Fruit fly (Drosophila melanogaster) whole organism, adult: ENCODE measurements around the gene Wnt4.

ENCODE experiments used
- CG11617 ChIP-seq: fragments of 200-800 bp; sonication (Bioruptor generic); optimal IDR thresholded peaks from 2 replicates; lab custom pipeline; 2017; ENCODE audit warnings: mild to moderate bottlenecking, missing biosample characterization, missing genetic modification reagents, missing genetic modification characterization
- CG12768 ChIP-seq: fragments of 200-800 bp; sonication (Bioruptor generic); optimal IDR thresholded peaks from 2 replicates; lab custom pipeline; 2017; ENCODE audit warnings: missing biosample characterization, missing genetic modification characterization, mild to moderate bottlenecking, moderate library complexity, missing genetic modification reagents
- CG1620 ChIP-seq: fragments of 200-800 bp; sonication (Bioruptor generic); optimal IDR thresholded peaks from 2 replicates; lab custom pipeline; 2016; ENCODE audit warnings: missing biosample characterization, missing genetic modification characterization
- CG7045 ChIP-seq: fragments of 200-800 bp; sonication (Bioruptor generic); optimal IDR thresholded peaks from 2 replicates; lab custom pipeline; 2017; ENCODE audit warnings: missing biosample characterization, mild to moderate bottlenecking, missing genetic modification characterization
- Crg-1 ChIP-seq: fragments of 200-800 bp; sonication (Bioruptor generic); optimal IDR thresholded peaks from 2 replicates; lab custom pipeline; 2016; ENCODE audit warnings: missing biosample characterization, missing genetic modification characterization
- Hr96 ChIP-seq: fragments of 200-800 bp; sonication (Bioruptor generic); optimal IDR thresholded peaks from 2 replicates; lab custom pipeline; 2016; ENCODE audit warnings: missing biosample characterization, missing genetic modification characterization
- bab1 ChIP-seq: fragments of 200-800 bp; sonication (Bioruptor generic); optimal IDR thresholded peaks from 3 replicates; lab custom pipeline; 2019; ENCODE audit warnings: missing biosample characterization, mild to moderate bottlenecking, missing genetic modification characterization, moderate library complexity
- cic ChIP-seq: fragments of 200-800 bp; sonication (Bioruptor generic); optimal IDR thresholded peaks from 2 replicates; lab custom pipeline; 2017; ENCODE audit warnings: missing biosample characterization, mild to moderate bottlenecking, missing genetic modification characterization, moderate library complexity
- kay ChIP-seq: fragments of 200-800 bp; sonication (Bioruptor generic); peaks from one replicate; lab custom pipeline; 2016; ENCODE audit warnings: missing biosample characterization, missing genetic modification characterization, borderline replicate concordance
- pad ChIP-seq: fragments of 200-800 bp; sonication (Bioruptor generic); optimal IDR thresholded peaks from 3 replicates; lab custom pipeline; 2017; ENCODE audit warnings: missing biosample characterization, missing genetic modification characterization, mild to moderate bottlenecking, moderate library complexity, missing genetic modification reagents
- tj ChIP-seq: fragments of 200-800 bp; sonication (Bioruptor generic); optimal IDR thresholded peaks from 3 replicates; lab custom pipeline; 2017; ENCODE audit warnings: missing biosample characterization, mild to moderate bottlenecking, missing genetic modification characterization, moderate library complexity

DNA sequence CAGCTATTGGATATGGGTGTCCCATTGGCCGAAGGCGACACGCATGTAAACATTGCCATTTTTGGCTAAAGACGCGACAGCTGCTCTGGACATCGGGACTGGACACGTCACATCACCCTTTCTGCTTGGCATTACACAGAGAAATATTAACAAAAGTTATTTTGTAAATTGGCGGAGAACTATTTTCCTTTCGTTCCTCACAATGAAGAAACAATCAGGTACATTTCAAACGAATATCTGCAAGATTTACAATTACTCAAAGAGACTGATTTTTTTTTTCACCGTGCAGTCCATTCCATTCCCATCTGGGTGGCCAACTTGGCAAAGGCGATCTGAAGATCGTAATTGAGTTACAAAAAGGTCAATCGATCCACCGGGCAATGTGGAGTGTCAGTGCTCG lies 42.4 kb upstream of the Wnt4 start:
- TF ChIP-seq bab1 (GFP tag; lab: Kevin White, UChicago) (no peak), Hr96 (no peak), cic (GFP tag; lab: Kevin White, UChicago) (no peak), tj (GFP tag; lab: Kevin White, UChicago) (no peak), kay (no peak), pad (no peak), Crg-1 (GFP tag; lab: Kevin White, UChicago) (no peak), CG12768 (GFP tag; lab: Kevin White, UChicago) (no peak), CG11617 (GFP tag; lab: Kevin White, UChicago) (no peak), CG1620 (GFP tag; lab: Kevin White, UChicago) (no peak), CG7045 (no peak)
